Fruit fly (Drosophila melanogaster) whole organism, pupa: ENCODE data around the gene CG8004.

Experiments used
- CG15710 ChIP-seq: fragments of 200-800 bp; sonication (Bioruptor generic); optimal IDR thresholded peaks from 2 replicates; lab custom pipeline; 2018; ENCODE audit warnings: missing biosample characterization, mild to moderate bottlenecking, missing genetic modification characterization, moderate library complexity
- CG34367 ChIP-seq: fragments of 200-800 bp; sonication (Bioruptor generic); optimal IDR thresholded peaks from 2 replicates; lab custom pipeline; 2018; ENCODE audit warnings: missing biosample characterization, mild to moderate bottlenecking, missing genetic modification characterization
- CG4496 ChIP-seq: fragments of 200-800 bp; sonication (Bioruptor generic); IDR thresholded peaks from 3 replicates; pipeline ENCODE4 v1.3.6; 2022; ENCODE audit warnings: missing biosample characterization, missing genetic modification characterization

- TF ChIP-seq CG34367 (tag; lab: Kevin White, UChicago) (no peak), CG4496 (GFP tag; lab: Robert Waterston, UW) (no peak), CG15710 (tag; lab: Kevin White, UChicago) (no peak)
These were observed 8.3 kb downstream of the CG8004 start for dm6 chr3L:19919981-19920380.
